Worm (Caenorhabditis elegans) whole organism, L2 larva: ENCODE data around the gene T05H10.1.

Experiments
- F13H6.1 ChIP-seq: sonication (generic microtip); optimal IDR thresholded peaks from 2 replicates; lab custom pipeline; 2016; ENCODE audit warnings: missing genetic modification characterization, missing compliant biosample characterization
- ZK546.5 ChIP-seq: sonication (generic microtip); optimal IDR thresholded peaks from 2 replicates; lab custom pipeline; 2017; ENCODE audit warnings: missing biosample characterization, missing genetic modification characterization
- fos-1 ChIP-seq: fragments of 150-350 bp; optimal IDR thresholded peaks from 2 replicates; lab custom pipeline; 2014; ENCODE audit warnings: missing biosample characterization, missing genetic modification characterization
- gmeb-1 ChIP-seq: fragments of 150-350 bp; optimal IDR thresholded peaks from 2 replicates; lab custom pipeline; 2014; ENCODE audit warnings: missing biosample characterization, missing genetic modification characterization
- lin-13 ChIP-seq: fragments of 150-350 bp; optimal IDR thresholded peaks from 2 replicates; lab custom pipeline; 2014; ENCODE audit warnings: missing biosample characterization, missing genetic modification reagents, missing genetic modification characterization
- lin-39 ChIP-seq: fragments of 150-350 bp; optimal IDR thresholded peaks from 2 replicates; lab custom pipeline; 2014; ENCODE audit warnings: missing biosample characterization, missing genetic modification reagents, missing genetic modification characterization
- lsy-2 ChIP-seq, 2 experiments: fragments of 150-350 bp in 1 of 2; sonication (generic microtip) in 1 of 2; optimal IDR thresholded peaks; 2 replicates each; lab custom pipeline; 2014 to 2017; ENCODE audit warnings: missing biosample characterization in 2 of 2, missing genetic modification characterization in 2 of 2
- nhr-23 ChIP-seq: fragments of 150-350 bp; optimal IDR thresholded peaks from 2 replicates; lab custom pipeline; 2014; ENCODE audit warnings: missing biosample characterization, missing genetic modification reagents, missing genetic modification characterization
- unc-62 ChIP-seq: fragments of 150-350 bp; optimal IDR thresholded peaks from 2 replicates; lab custom pipeline; 2014; ENCODE audit warnings: missing biosample characterization, missing genetic modification reagents, missing genetic modification characterization
- ztf-4 ChIP-seq: fragments of 150-350 bp; optimal IDR thresholded peaks from 2 replicates; lab custom pipeline; 2014; ENCODE audit warnings: missing biosample characterization, missing genetic modification characterization

DNA sequence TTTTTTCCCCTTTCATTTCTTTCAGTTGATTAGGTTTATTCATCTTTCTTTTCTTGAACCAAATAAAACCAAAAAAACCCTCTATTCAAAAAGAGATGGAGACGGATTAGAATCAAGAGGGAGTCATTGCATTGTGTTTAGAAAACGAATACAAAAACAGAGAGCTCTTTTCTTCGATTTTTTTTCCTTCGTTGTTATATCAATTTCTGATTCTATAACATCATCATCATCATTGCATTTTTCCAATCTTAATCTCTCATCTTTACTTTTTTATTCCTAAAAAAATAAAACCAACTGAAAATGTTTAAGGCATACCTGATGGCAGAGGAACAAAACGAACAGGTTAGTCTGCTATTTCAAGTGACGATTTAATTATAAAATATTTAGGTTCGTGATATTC, 16.4 kb downstream of the T05H10.1 start, which contains the start of gene T05H10.8:
- TF ChIP-seq ZK546.5 (tag; lab: Kevin White, UChicago) = no peak
- TF ChIP-seq lsy-2 (tag; optimal IDR thresholded peaks at IDR 0.05; lab: Kevin White, UChicago) = no peak
- TF ChIP-seq F13H6.1 (tag; lab: Kevin White, UChicago) = no peak
- no peak for TF ChIP-seq nhr-23 (tag; lab: Kevin White, UChicago)
- no peak for TF ChIP-seq lin-13 (GFP tag; lab: Kevin White, UChicago)
- no peak for TF ChIP-seq gmeb-1 (tag; lab: Kevin White, UChicago)
- TF ChIP-seq lin-39 (tag; lab: Kevin White, UChicago) = no peak
- no peak for TF ChIP-seq unc-62
- TF ChIP-seq fos-1 (tag; lab: Kevin White, UChicago) = no peak
- no peak for TF ChIP-seq ztf-4 (tag; lab: Kevin White, UChicago)
